Worm (Caenorhabditis elegans) whole organism, late embryonic: ENCODE results near the gene math-37.

ENCODE experiments used
- K02D7.2 ChIP-seq: sonication (generic microtip); optimal IDR thresholded peaks from 2 replicates; lab custom pipeline; 2017; ENCODE audit warnings: mild to moderate bottlenecking, missing genetic modification characterization, missing compliant biosample characterization
- ahr-1 ChIP-seq: sonication (generic microtip); optimal IDR thresholded peaks from 2 replicates; lab custom pipeline; 2016; ENCODE audit warnings: missing genetic modification characterization, missing compliant biosample characterization
- eyg-1 ChIP-seq: sonication (generic microtip); optimal IDR thresholded peaks from 2 replicates; lab custom pipeline; 2016; ENCODE audit warnings: missing genotype, missing genetic modification characterization, missing compliant biosample characterization
- sox-2 ChIP-seq: fragments of 200-800 bp; sonication (Bioruptor generic); IDR thresholded peaks from 2 replicates; pipeline ENCODE4 v1.3.6; 2022; ENCODE audit warnings: missing genetic modification reagents, missing genetic modification characterization, missing compliant biosample characterization

ce11 chrII:2087206-2087605, 34.8 kb downstream of the math-37 start:
- no peak for TF ChIP-seq eyg-1 (tag; lab: Kevin White, UChicago)
- TF ChIP-seq ahr-1 (tag; lab: Kevin White, UChicago), result no peak
- TF ChIP-seq K02D7.2 (tag; lab: Kevin White, UChicago), result no peak
- TF ChIP-seq sox-2 (GFP tag; lab: Robert Waterston, UW), result no peak
